Worm (Caenorhabditis elegans) whole organism, late embryonic: ENCODE data around the gene Y39A1A.31.

Source experiments
- ama-1 ChIP-seq: fragments of 150-350 bp; optimal IDR thresholded peaks from 2 replicates; lab custom pipeline; 2014
- ceh-22 ChIP-seq: sonication (generic microtip); optimal IDR thresholded peaks from 2 replicates; lab custom pipeline; 2017; ENCODE audit warnings: missing biosample characterization, missing genetic modification characterization
- ceh-9 ChIP-seq: sonication (generic microtip); optimal IDR thresholded peaks from 2 replicates; lab custom pipeline; 2016; ENCODE audit warnings: mild to moderate bottlenecking, missing genetic modification characterization, inconsistent platforms, missing compliant biosample characterization
- pat-9 ChIP-seq: fragments of 200-800 bp; sonication (Bioruptor generic); optimal IDR thresholded peaks from 2 replicates; lab custom pipeline; 2018; ENCODE audit warnings: mild to moderate bottlenecking, missing genetic modification characterization, moderate library complexity, missing compliant biosample characterization
- ttx-3 ChIP-seq: sonication (generic microtip); optimal IDR thresholded peaks from 2 replicates; lab custom pipeline; 2016; ENCODE audit warnings: missing genetic modification reagents, missing genetic modification characterization, missing compliant biosample characterization
- unc-86 ChIP-seq: sonication (generic microtip); optimal IDR thresholded peaks from 2 replicates; lab custom pipeline; 2016; ENCODE audit warnings: missing genetic modification characterization, missing compliant biosample characterization

DNA sequence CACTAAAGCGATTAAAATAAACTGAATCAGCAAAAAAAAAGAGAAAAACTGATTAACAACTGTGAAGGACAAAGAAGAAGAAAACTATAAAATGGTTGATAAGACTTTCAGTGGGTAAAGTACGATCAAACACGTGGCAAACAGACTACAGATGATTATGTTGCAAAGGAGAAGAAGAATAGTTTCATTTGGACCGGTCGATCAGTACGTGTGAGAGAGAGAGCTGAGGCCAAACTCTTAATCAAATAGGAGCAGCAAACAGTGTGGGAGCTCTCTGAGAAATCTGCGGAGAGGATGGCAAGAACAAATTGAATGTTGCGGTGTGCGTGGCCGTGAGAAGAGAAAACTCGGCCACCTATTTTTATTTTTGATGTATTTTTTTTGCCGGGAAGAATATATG is 30.1 kb upstream of the Y39A1A.31 start:
- no peak for TF ChIP-seq ceh-22
- TF ChIP-seq unc-86 (tag; lab: Kevin White, UChicago), result no peak
- no peak for TF ChIP-seq ceh-9 (tag; lab: Kevin White, UChicago)
- TF ChIP-seq pat-9, result no peak
- TF ChIP-seq ama-1 (lab: Kevin White, UChicago), result no peak
- no peak for TF ChIP-seq ttx-3 (tag; lab: Kevin White, UChicago)
